Worm (Caenorhabditis elegans) whole organism, midembryonic: Measurements from ENCODE around the gene blos-1.

Experiments used
- T22C8.4 ChIP-seq: fragments of 200-800 bp; sonication (Bioruptor generic); IDR thresholded peaks from 2 replicates; pipeline ENCODE4 v1.3.6; 2022; ENCODE audit warnings: missing genetic modification characterization, missing compliant biosample characterization
- cog-1 ChIP-seq: sonication (generic microtip); optimal IDR thresholded peaks from 2 replicates; lab custom pipeline; 2016; ENCODE audit warnings: missing genetic modification characterization, missing compliant biosample characterization
- flt-1 ChIP-seq: fragments of 200-800 bp; sonication (Bioruptor generic); IDR thresholded peaks from 2 replicates; pipeline ENCODE4 v1.3.6; 2022; ENCODE audit warnings: missing genetic modification characterization, missing compliant biosample characterization
- klf-2 ChIP-seq: fragments of 200-800 bp; sonication (Bioruptor generic); conservative IDR thresholded peaks from 2 replicates; pipeline ENCODE4 v1.3.6; 2022; ENCODE audit warnings: missing genetic modification reagents, missing genetic modification characterization, missing compliant biosample characterization
- med-1 ChIP-seq: sonication (generic microtip); optimal IDR thresholded peaks from 2 replicates; lab custom pipeline; 2017; ENCODE audit warnings: missing genetic modification characterization, mild to moderate bottlenecking, missing compliant biosample characterization, antibody characterized with exemption, missing genetic modification reagents; ENCODE audit not compliant: insufficient read depth
- ref-1 ChIP-seq: fragments of 200-800 bp; sonication (Bioruptor generic); conservative IDR thresholded peaks from 2 replicates; pipeline ENCODE4 v1.3.6; 2022; ENCODE audit warnings: missing genetic modification reagents, missing genetic modification characterization, missing compliant biosample characterization
- tab-1 ChIP-seq: fragments of 200-800 bp; sonication (Bioruptor generic); IDR thresholded peaks from 2 replicates; pipeline ENCODE4 v1.3.6; 2022; ENCODE audit warnings: missing genetic modification characterization, missing compliant biosample characterization

ce11 chrIII:10195911-10196310, 15.8 kb downstream of the blos-1 start:
- TF ChIP-seq T22C8.4 (GFP tag; lab: Robert Waterston, UW) (no peak), ref-1 (GFP tag; lab: Robert Waterston, UW) (no peak), cog-1 (tag; lab: Kevin White, UChicago) (no peak), klf-2 (GFP tag; lab: Robert Waterston, UW) (no peak), flt-1 (no peak), med-1 (GFP tag; lab: Kevin White, UChicago) (no peak), tab-1 (GFP tag; lab: Robert Waterston, UW) (no peak)
